Fruit fly (Drosophila melanogaster): ENCODE measurements around the gene CG18528.

CG18528 gene

dm6 chr3R:24333182-24333808 lies 26.6 kb downstream of the CG18528 start, which contains the start of the genes Rrp5 and Dis3 (continued):
- TF ChIP-seq Lpt (GFP tag; optimal IDR thresholded peaks at IDR 0.05) (no peak), nerfin-2 (GFP tag; IDR thresholded peaks at IDR 0.05; ENCODE audit: partially characterized antibody) (no peak), D (optimal IDR thresholded peaks at IDR 0.05) (no peak), D (GFP tag; optimal IDR thresholded peaks at IDR 0.05) (no peak), ERR (GFP tag; optimal IDR thresholded peaks at IDR 0.05) (no peak), YL-1 (GFP tag; optimal IDR thresholded peaks at IDR 0.05) (peak; percentile 97), sim (GFP tag; IDR thresholded peaks at IDR 0.05) (no peak), klu (GFP tag; IDR thresholded peaks at IDR 0.05) (no peak), tna (GFP tag; IDR thresholded peaks at IDR 0.05; ENCODE audit: partially characterized antibody) (no peak), CG10366 (GFP tag; IDR thresholded peaks at IDR 0.05) (peak; percentile 42; the same call in 1 of the 2 replicates), bowl (GFP tag; IDR thresholded peaks at IDR 0.05) (no peak), gcm (GFP tag; optimal IDR thresholded peaks at IDR 0.05) (no peak), CG3847 (GFP tag; IDR thresholded peaks at IDR 0.05) (peak; percentile 64; the same call in 1 of the 2 replicates), CG15514 (GFP tag; optimal IDR thresholded peaks at IDR 0.05) (peak; percentile 85), tin (GFP tag; optimal IDR thresholded peaks at IDR 0.05) (peak; percentile 28), CG18599 (GFP tag; optimal IDR thresholded peaks at IDR 0.05) (no peak), CG13424 (tag; optimal IDR thresholded peaks at IDR 0.05) (no peak), Six4 (GFP tag; optimal IDR thresholded peaks at IDR 0.05) (no peak), lab (GFP tag; optimal IDR thresholded peaks at IDR 0.05) (no peak), D19A (tag; optimal IDR thresholded peaks at IDR 0.05) (no peak), Stat92E (GFP tag; optimal IDR thresholded peaks at IDR 0.05) (no peak), crp (GFP tag; optimal IDR thresholded peaks at IDR 0.05) (peak in 1 of 2 experiments; percentile 66), CG3726 (GFP tag; IDR thresholded peaks at IDR 0.05) (no peak), CG13296 (GFP tag; optimal IDR thresholded peaks at IDR 0.05) (no peak), en (GFP tag; optimal IDR thresholded peaks at IDR 0.05) (no peak), CG17186 (GFP tag; optimal IDR thresholded peaks at IDR 0.05) (peak; percentile 87), CG1832 (GFP tag; optimal IDR thresholded peaks at IDR 0.05) (no peak), cad (GFP tag; optimal IDR thresholded peaks at IDR 0.05) (no peak), CG6765 (GFP tag; optimal IDR thresholded peaks at IDR 0.05) (no peak), CG16813 (GFP tag; IDR thresholded peaks at IDR 0.05; ENCODE audit: partially characterized antibody) (peak; percentile 36; the same call in 1 of the 3 replicates), CG7839 (tag; optimal IDR thresholded peaks at IDR 0.05) (no peak), fru (optimal IDR thresholded peaks at IDR 0.05) (no peak), Awh (GFP tag; IDR thresholded peaks at IDR 0.05) (no peak), sqz (GFP tag; optimal IDR thresholded peaks at IDR 0.05) (no peak), ara (GFP tag; IDR thresholded peaks at IDR 0.05) (0 out of 2 replicates have a peak, but pooled peaks have one; percentile 50), CG6689 (GFP tag; IDR thresholded peaks at IDR 0.05) (no peak), CG10321 (GFP tag; IDR thresholded peaks at IDR 0.05) (no peak), CG14667 (GFP tag; IDR thresholded peaks at IDR 0.05) (no peak), gro (GFP tag; optimal IDR thresholded peaks at IDR 0.05) (no peak), dati (GFP tag; IDR thresholded peaks at IDR 0.05) (no peak), Rx (GFP tag; IDR thresholded peaks at IDR 0.05) (no peak), CoRest (tag; optimal IDR thresholded peaks at IDR 0.05) (no peak), prd (optimal IDR thresholded peaks at IDR 0.05) (no peak), prd (GFP tag; IDR thresholded peaks at IDR 0.05) (peak; percentile 49; the same call in 1 of the 3 replicates), E2f2 (GFP tag; IDR thresholded peaks at IDR 0.05) (peak; percentile 67), sima (GFP tag; optimal IDR thresholded peaks at IDR 0.05) (no peak), CG34224 (GFP tag; IDR thresholded peaks at IDR 0.05; ENCODE audit: partially characterized antibody) (no peak; the same call in 2 of the 3 replicates), Hmr (GFP tag; optimal IDR thresholded peaks at IDR 0.05) (no peak), CG32772 (GFP tag; IDR thresholded peaks at IDR 0.05) (no peak), zf30C (GFP tag; optimal IDR thresholded peaks at IDR 0.05) (no peak), shn (GFP tag; optimal IDR thresholded peaks at IDR 0.05) (peak; percentile 38)

Measured in whole organism, embryonic.